Worm (Caenorhabditis elegans): Measurements from ENCODE around the gene T23F11.4.

T23F11.4 gene

DNA sequence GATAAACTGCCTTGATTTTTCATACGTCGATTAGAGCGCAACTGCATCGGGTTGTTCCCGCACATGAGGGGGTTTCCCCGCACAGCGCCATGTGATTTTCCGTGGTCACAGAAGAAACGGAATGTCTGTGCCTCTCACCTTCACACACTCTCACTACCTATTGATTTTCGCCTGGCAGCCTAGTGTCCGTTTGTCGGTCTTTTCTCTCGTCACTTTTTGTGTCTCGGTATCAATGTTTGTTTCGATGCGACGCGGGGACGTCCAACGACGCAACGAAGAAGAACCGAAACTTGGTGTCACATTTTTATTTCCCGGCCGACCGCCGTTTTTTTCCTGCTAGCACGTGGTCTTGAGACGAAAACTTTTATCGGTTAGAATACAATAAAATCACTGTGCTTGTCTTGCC lies 15.8 kb downstream of the T23F11.4 start (continued):
- TF ChIP-seq madf-2 (tag; optimal IDR thresholded peaks at IDR 0.05) (peak; percentile 37), nhr-232 (tag; optimal IDR thresholded peaks at IDR 0.05) (no peak), sox-2 (GFP tag; IDR thresholded peaks at IDR 0.05) (no peak), pha-4 (tag; optimal IDR thresholded peaks at IDR 0.05) (no peak), hlh-13 (GFP tag; optimal IDR thresholded peaks at IDR 0.05) (no peak), pros-1 (tag; optimal IDR thresholded peaks at IDR 0.05) (peak; percentile 40), ceh-31 (tag; optimal IDR thresholded peaks at IDR 0.05) (peak; percentile 83), ttx-3 (tag; optimal IDR thresholded peaks at IDR 0.05) (no peak), ref-2 (tag; optimal IDR thresholded peaks at IDR 0.05) (peak; percentile 86), ceh-30 (tag; optimal IDR thresholded peaks at IDR 0.05) (no peak), ceh-22 (tag; optimal IDR thresholded peaks at IDR 0.05) (no peak), tbx-2 (tag; optimal IDR thresholded peaks at IDR 0.05) (peak; percentile 91), ceh-6 (GFP tag; optimal IDR thresholded peaks at IDR 0.05) (no peak), lin-11 (tag; optimal IDR thresholded peaks at IDR 0.05) (no peak), odd-2 (tag; optimal IDR thresholded peaks at IDR 0.05) (no peak), hlh-30 (tag; optimal IDR thresholded peaks at IDR 0.05; ENCODE audit: insufficient read depth) (peak; percentile 99), fkh-10 (GFP tag; optimal IDR thresholded peaks at IDR 0.05) (no peak), C38D4.7 (GFP tag; optimal IDR thresholded peaks at IDR 0.05) (no peak), Y22D7AL.16 (tag; optimal IDR thresholded peaks at IDR 0.05) (no peak), K09A11.1 (tag; optimal IDR thresholded peaks at IDR 0.05; ENCODE audit: insufficient read depth) (peak; percentile 43)

DNA sequence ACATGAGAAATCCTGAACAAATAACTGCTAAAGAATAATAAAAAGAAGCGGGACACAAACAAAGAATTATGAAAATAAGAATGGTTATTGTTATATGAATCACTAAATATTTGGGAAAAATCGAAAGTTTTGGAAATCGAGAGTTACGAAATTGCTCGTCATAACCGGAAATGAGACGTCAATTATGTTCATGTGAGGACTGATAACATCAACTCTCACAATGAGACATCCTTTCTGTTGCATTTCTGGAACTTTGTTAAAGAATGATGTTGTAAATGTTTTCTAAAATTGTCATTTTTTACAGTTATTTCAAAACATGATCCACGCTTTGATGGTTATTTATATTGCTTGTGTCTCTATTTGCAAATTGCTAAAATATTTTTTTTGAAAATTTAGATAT lies 17.3 kb downstream of the T23F11.4 start, which contains the start of gene T23F11.6:
Gene T23F11.6, minus strand, starts transcription at position 45 of the 400 bp plus-strand sequence.
- TF ChIP-seq ceh-14 (tag; optimal IDR thresholded peaks at IDR 0.05) (no peak), ahr-1 (tag; optimal IDR thresholded peaks at IDR 0.05) (no peak), unc-55 (GFP tag; optimal IDR thresholded peaks at IDR 0.05) (no peak), mec-3 (tag; optimal IDR thresholded peaks at IDR 0.05; ENCODE audit: borderline replicate concordance) (no peak), zip-5 (tag; optimal IDR thresholded peaks at IDR 0.05) (no peak), tbx-2 (tag; optimal IDR thresholded peaks at IDR 0.05) (no peak), K02D7.2 (tag; optimal IDR thresholded peaks at IDR 0.05) (no peak), gmeb-2 (tag; optimal IDR thresholded peaks at IDR 0.05) (no peak), dmd-4 (tag; optimal IDR thresholded peaks at IDR 0.05; ENCODE audit: borderline replicate concordance) (no peak), pha-2 (tag; optimal IDR thresholded peaks at IDR 0.05) (no peak), ceh-34 (tag; optimal IDR thresholded peaks at IDR 0.05) (no peak), ceh-19 (GFP tag; optimal IDR thresholded peaks at IDR 0.05) (no peak), fkh-6 (tag; optimal IDR thresholded peaks at IDR 0.05) (no peak), pqm-1 (tag; optimal IDR thresholded peaks at IDR 0.05) (no peak), sox-4 (tag; optimal IDR thresholded peaks at IDR 0.05) (no peak), K09A11.1 (tag; optimal IDR thresholded peaks at IDR 0.05; ENCODE audit: insufficient read depth) (no peak)

DNA sequence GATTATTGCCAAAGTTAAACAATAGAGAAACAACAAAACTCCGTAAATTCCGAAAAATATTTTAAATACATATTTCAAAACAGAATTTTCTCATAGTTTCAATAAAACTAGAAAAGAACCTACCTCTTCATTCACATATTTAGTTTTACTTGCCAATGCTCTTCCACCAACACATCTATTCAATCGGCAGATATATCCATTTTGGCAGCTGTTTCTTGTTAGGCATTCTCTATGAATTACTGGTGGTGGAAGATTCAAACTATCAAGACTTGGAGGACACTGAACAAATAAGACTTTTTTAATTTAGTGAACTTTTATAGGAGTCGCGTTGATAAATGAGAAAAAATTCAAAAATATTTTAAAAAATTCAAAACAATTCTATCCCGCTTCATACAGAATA lies 17.8 kb downstream of the T23F11.4 start:
- no peak for TF ChIP-seq zip-5 (tag; optimal IDR thresholded peaks at IDR 0.05)
- TF ChIP-seq ztf-16 (tag; optimal IDR thresholded peaks at IDR 0.05): no peak
- no peak for TF ChIP-seq dmd-4 (tag; optimal IDR thresholded peaks at IDR 0.05; ENCODE audit: borderline replicate concordance)

DNA sequence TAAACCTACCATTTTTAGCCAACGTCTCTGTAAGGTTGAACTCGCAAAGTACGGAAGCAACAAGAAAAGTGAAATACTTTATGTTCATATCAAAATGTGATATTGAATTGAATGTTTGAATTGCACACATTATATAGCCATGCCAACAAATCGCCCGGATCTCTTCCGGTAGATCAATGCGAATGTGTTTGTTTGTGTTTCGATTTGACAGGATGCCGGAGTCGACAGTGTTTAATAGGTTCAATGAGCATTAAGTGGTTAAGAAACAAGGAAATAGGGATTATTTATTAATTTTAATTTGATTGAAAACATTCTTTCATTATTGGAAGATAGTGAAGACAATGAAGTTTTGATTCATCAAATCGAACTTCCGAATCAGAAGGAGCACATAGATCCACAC lies 18.9 kb downstream of the T23F11.4 start, which contains the start of gene pqn-29:
Gene pqn-29, minus strand, starts transcription at position 101 of the 400 bp plus-strand sequence.
- TF ChIP-seq gmeb-2 (tag; optimal IDR thresholded peaks at IDR 0.05): no peak
- TF ChIP-seq pqm-1 (tag; optimal IDR thresholded peaks at IDR 0.05): no peak
- no peak for TF ChIP-seq ceh-9 (tag; optimal IDR thresholded peaks at IDR 0.05)
- TF ChIP-seq ceh-45 (GFP tag; IDR thresholded peaks at IDR 0.05): no peak
- no peak for TF ChIP-seq nfya-1 (tag; optimal IDR thresholded peaks at IDR 0.05)
- TF ChIP-seq unc-86 (tag; optimal IDR thresholded peaks at IDR 0.05): no peak
- TF ChIP-seq fkh-10 (GFP tag; optimal IDR thresholded peaks at IDR 0.05): no peak
- no peak for TF ChIP-seq ets-4 (tag; optimal IDR thresholded peaks at IDR 0.05)
- TF ChIP-seq F13H6.1 (tag; optimal IDR thresholded peaks at IDR 0.05): no peak
- TF ChIP-seq ceh-22 (tag; optimal IDR thresholded peaks at IDR 0.05): no peak

Data from whole organism, late embryonic.